Worm (Caenorhabditis elegans) whole organism, L2 larva: ENCODE data around the gene agr-1.

Experiments used
- C34F6.9 ChIP-seq: fragments of 150-350 bp; optimal IDR thresholded peaks from 2 replicates; lab custom pipeline; 2014; ENCODE audit warnings: missing biosample characterization, missing genetic modification characterization
- F13H6.1 ChIP-seq: sonication (generic microtip); optimal IDR thresholded peaks from 2 replicates; lab custom pipeline; 2016; ENCODE audit warnings: missing genetic modification characterization, missing compliant biosample characterization
- ZK546.5 ChIP-seq: sonication (generic microtip); optimal IDR thresholded peaks from 2 replicates; lab custom pipeline; 2017; ENCODE audit warnings: missing biosample characterization, missing genetic modification characterization
- aly-2 ChIP-seq: fragments of 150-350 bp; optimal IDR thresholded peaks from 2 replicates; lab custom pipeline; 2014; ENCODE audit warnings: missing biosample characterization, missing genetic modification characterization
- blmp-1 ChIP-seq: sonication (generic microtip); optimal IDR thresholded peaks from 2 replicates; lab custom pipeline; 2017; ENCODE audit warnings: missing genetic modification characterization, mild to moderate bottlenecking, missing compliant biosample characterization, antibody characterized with exemption, moderate library complexity; ENCODE audit not compliant: insufficient read depth
- ceh-16 ChIP-seq: fragments of 150-350 bp; optimal IDR thresholded peaks from 2 replicates; lab custom pipeline; 2014; ENCODE audit warnings: missing biosample characterization, missing genetic modification characterization
- crh-2 ChIP-seq: sonication (generic microtip); optimal IDR thresholded peaks from 2 replicates; lab custom pipeline; 2017; ENCODE audit warnings: missing biosample characterization, missing genetic modification characterization
- dmd-4 ChIP-seq: sonication (generic microtip); optimal IDR thresholded peaks from 2 replicates; lab custom pipeline; 2017; ENCODE audit warnings: missing biosample characterization, missing genetic modification characterization
- elt-1 ChIP-seq: fragments of 150-350 bp; optimal IDR thresholded peaks from 2 replicates; lab custom pipeline; 2014; ENCODE audit warnings: missing biosample characterization, missing genetic modification characterization
- elt-3 ChIP-seq: sonication (generic microtip); optimal IDR thresholded peaks from 2 replicates; lab custom pipeline; 2017; ENCODE audit warnings: missing biosample characterization, missing genetic modification characterization
- fos-1 ChIP-seq: fragments of 150-350 bp; optimal IDR thresholded peaks from 2 replicates; lab custom pipeline; 2014; ENCODE audit warnings: missing biosample characterization, missing genetic modification characterization
- gmeb-1 ChIP-seq: fragments of 150-350 bp; optimal IDR thresholded peaks from 2 replicates; lab custom pipeline; 2014; ENCODE audit warnings: missing biosample characterization, missing genetic modification characterization
- lin-11 ChIP-seq: fragments of 150-350 bp; sonication (generic microtip); optimal IDR thresholded peaks from 2 replicates; lab custom pipeline; 2014; ENCODE audit warnings: missing biosample characterization, missing genetic modification characterization, inconsistent platforms, mixed read lengths
- lin-13 ChIP-seq: fragments of 150-350 bp; optimal IDR thresholded peaks from 2 replicates; lab custom pipeline; 2014; ENCODE audit warnings: missing biosample characterization, missing genetic modification reagents, missing genetic modification characterization
- lsy-2 ChIP-seq, 2 experiments: fragments of 150-350 bp in 1 of 2; sonication (generic microtip) in 1 of 2; optimal IDR thresholded peaks; 2 replicates each; lab custom pipeline; 2014 to 2017; ENCODE audit warnings: missing biosample characterization in 2 of 2, missing genetic modification characterization in 2 of 2
- mab-5 ChIP-seq: fragments of 150-350 bp; optimal IDR thresholded peaks from 2 replicates; lab custom pipeline; 2014; ENCODE audit warnings: missing biosample characterization, missing genetic modification characterization
- mbf-1 ChIP-seq: sonication (generic microtip); optimal IDR thresholded peaks from 2 replicates; lab custom pipeline; 2017; ENCODE audit warnings: missing biosample characterization, missing genetic modification characterization
- mdl-1 ChIP-seq, 2 experiments: fragments of 150-350 bp in 1 of 2; sonication (generic microtip) in 1 of 2; optimal IDR thresholded peaks; 2 replicates each; lab custom pipeline; 2017; ENCODE audit warnings: missing biosample characterization in 2 of 2, missing genetic modification characterization in 2 of 2
- nhr-10 ChIP-seq: sonication (generic microtip); optimal IDR thresholded peaks from 2 replicates; lab custom pipeline; 2017; ENCODE audit warnings: missing biosample characterization, missing genetic modification characterization
- nhr-11 ChIP-seq: fragments of 150-350 bp; optimal IDR thresholded peaks from 2 replicates; lab custom pipeline; 2014; ENCODE audit warnings: missing biosample characterization, missing genetic modification characterization
- nhr-12 ChIP-seq: fragments of 150-350 bp; optimal IDR thresholded peaks from 2 replicates; lab custom pipeline; 2014; ENCODE audit warnings: missing biosample characterization, missing genetic modification characterization
- nhr-129 ChIP-seq: fragments of 150-350 bp; optimal IDR thresholded peaks from 2 replicates; lab custom pipeline; 2014; ENCODE audit warnings: missing biosample characterization, missing genetic modification characterization
- nhr-21 ChIP-seq: fragments of 150-350 bp; optimal IDR thresholded peaks from 2 replicates; lab custom pipeline; 2014; ENCODE audit warnings: missing biosample characterization, missing genetic modification characterization
- nhr-23 ChIP-seq: fragments of 150-350 bp; optimal IDR thresholded peaks from 2 replicates; lab custom pipeline; 2014; ENCODE audit warnings: missing biosample characterization, missing genetic modification reagents, missing genetic modification characterization
- nhr-237 ChIP-seq: fragments of 150-350 bp; optimal IDR thresholded peaks from 2 replicates; lab custom pipeline; 2014; ENCODE audit warnings: missing biosample characterization, missing genetic modification characterization
- nhr-25 ChIP-seq: fragments of 150-350 bp; sonication (generic microtip); optimal IDR thresholded peaks from 3 replicates; lab custom pipeline; 2014; ENCODE audit warnings: missing biosample characterization, missing genetic modification characterization
- nhr-6 ChIP-seq: fragments of 150-350 bp; optimal IDR thresholded peaks from 2 replicates; lab custom pipeline; 2014; ENCODE audit warnings: missing biosample characterization, missing genetic modification characterization
- nhr-77 ChIP-seq: fragments of 150-350 bp; optimal IDR thresholded peaks from 2 replicates; lab custom pipeline; 2014; ENCODE audit warnings: missing biosample characterization, missing genetic modification characterization
- peb-1 ChIP-seq: fragments of 150-350 bp; optimal IDR thresholded peaks from 2 replicates; lab custom pipeline; 2014; ENCODE audit warnings: missing biosample characterization, missing genetic modification characterization
- skn-1 ChIP-seq: sonication (generic microtip); optimal IDR thresholded peaks from 2 replicates; lab custom pipeline; 2017; ENCODE audit warnings: missing biosample characterization, missing genetic modification characterization
- sma-3 ChIP-seq: sonication (generic microtip); optimal IDR thresholded peaks from 2 replicates; lab custom pipeline; 2016; ENCODE audit warnings: missing genetic modification reagents, missing genetic modification characterization, missing compliant biosample characterization
- sma-9 ChIP-seq, 2 experiments: fragments of 150-350 bp in 1 of 2; sonication (generic microtip) in 1 of 2; optimal IDR thresholded peaks; 2 replicates each; lab custom pipeline; 2014 to 2016; ENCODE audit warnings: missing genetic modification characterization in 2 of 2, mild to moderate bottlenecking in 1 of 2, missing biosample characterization in 1 of 2, missing compliant biosample characterization in 1 of 2, missing genetic modification reagents in 1 of 2, moderate library complexity in 1 of 2
- snpc-4 ChIP-seq: fragments of 150-350 bp; optimal IDR thresholded peaks from 2 replicates; lab custom pipeline; 2014; ENCODE audit warnings: missing biosample characterization, missing genetic modification characterization
- unc-55 ChIP-seq: fragments of 150-350 bp; sonication (generic microtip); optimal IDR thresholded peaks from 3 replicates; lab custom pipeline; 2014; ENCODE audit warnings: missing biosample characterization, missing genetic modification reagents, missing genetic modification characterization
- unc-62 ChIP-seq: fragments of 150-350 bp; optimal IDR thresholded peaks from 2 replicates; lab custom pipeline; 2014; ENCODE audit warnings: missing biosample characterization, missing genetic modification reagents, missing genetic modification characterization
- ztf-1 ChIP-seq: fragments of 200-800 bp; sonication (Bioruptor generic); conservative IDR thresholded peaks from 2 replicates; pipeline ENCODE4 v1.3.6; 2022; ENCODE audit warnings: missing genetic modification characterization, missing compliant biosample characterization
- ztf-11 ChIP-seq: sonication (generic microtip); optimal IDR thresholded peaks from 2 replicates; lab custom pipeline; 2017; ENCODE audit warnings: missing biosample characterization, missing genetic modification characterization
- ztf-4 ChIP-seq: fragments of 150-350 bp; optimal IDR thresholded peaks from 2 replicates; lab custom pipeline; 2014; ENCODE audit warnings: missing biosample characterization, missing genetic modification characterization

The agr-1 gene

DNA sequence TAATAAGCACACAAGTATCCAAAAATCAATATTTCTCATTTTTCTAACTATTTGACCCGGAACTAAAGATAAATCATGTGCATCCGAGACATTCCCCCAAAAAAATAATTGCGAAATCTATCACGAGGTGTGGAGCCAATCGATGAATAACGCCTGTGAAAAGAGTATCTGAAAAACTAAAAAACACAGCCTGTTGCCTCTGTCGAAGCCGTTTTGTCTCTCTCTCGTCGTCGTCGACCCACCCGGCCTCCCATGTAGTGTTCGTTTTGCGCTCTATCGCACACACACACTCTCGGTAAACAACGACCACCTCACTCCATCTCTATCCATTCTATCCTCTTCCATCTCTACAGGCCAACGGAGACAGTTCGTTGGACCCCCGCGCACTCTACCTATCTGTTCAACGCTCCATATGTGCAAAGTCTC is 7.8 kb upstream of the agr-1 start (continued):
- TF ChIP-seq F13H6.1 (peak; percentile 39), nhr-129 (tag; lab: Kevin White, UChicago) (peak; percentile 71), dmd-4 (no peak), C34F6.9 (tag; lab: Kevin White, UChicago) (peak; percentile 96), ztf-1 (GFP tag; lab: Robert Waterston, UW) (no peak), nhr-21 (tag; lab: Kevin White, UChicago) (no peak), lin-11 (tag; lab: Kevin White, UChicago) (peak; percentile 64), unc-62 (GFP tag; lab: Kevin White, UChicago) (no peak), peb-1 (tag; lab: Kevin White, UChicago) (no peak), lsy-2 (tag; optimal IDR thresholded peaks at IDR 0.05; lab: Kevin White, UChicago) (peak; percentile 38 to 65), skn-1 (tag; lab: Kevin White, UChicago) (no peak), nhr-10 (tag; lab: Kevin White, UChicago) (no peak), nhr-12 (no peak), lin-13 (GFP tag; lab: Kevin White, UChicago) (no peak), snpc-4 (tag; lab: Kevin White, UChicago) (no peak), elt-1 (no peak), elt-3 (tag; lab: Kevin White, UChicago) (no peak), nhr-237 (tag; lab: Kevin White, UChicago) (no peak), ZK546.5 (tag; lab: Kevin White, UChicago) (no peak), blmp-1 (tag; lab: Kevin White, UChicago) (peak; percentile 3)

DNA sequence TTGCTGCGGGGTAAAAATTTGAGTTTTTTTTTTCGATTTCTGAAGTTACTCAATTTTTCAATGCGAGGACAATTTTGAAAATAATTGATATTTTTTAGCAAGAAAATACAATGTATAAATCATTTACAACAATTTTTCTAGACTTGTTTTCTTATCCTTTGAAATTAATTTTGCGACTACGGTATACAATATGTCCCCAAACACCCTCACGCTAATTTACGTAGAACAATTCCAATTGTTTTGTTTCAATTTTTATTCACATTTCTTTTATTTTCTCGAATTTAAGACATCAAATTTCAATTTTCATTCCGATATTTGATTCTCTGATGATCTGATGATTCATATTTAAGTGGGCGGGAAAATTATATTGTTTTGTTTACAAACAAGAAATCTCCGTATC is 7.0 kb upstream of the agr-1 start:
- TF ChIP-seq nhr-23 (tag; lab: Kevin White, UChicago) (no peak), F13H6.1 (no peak), elt-3 (tag; lab: Kevin White, UChicago) (no peak)
- TF ChIP-seq, all 48 proteins: peak for 0

DNA sequence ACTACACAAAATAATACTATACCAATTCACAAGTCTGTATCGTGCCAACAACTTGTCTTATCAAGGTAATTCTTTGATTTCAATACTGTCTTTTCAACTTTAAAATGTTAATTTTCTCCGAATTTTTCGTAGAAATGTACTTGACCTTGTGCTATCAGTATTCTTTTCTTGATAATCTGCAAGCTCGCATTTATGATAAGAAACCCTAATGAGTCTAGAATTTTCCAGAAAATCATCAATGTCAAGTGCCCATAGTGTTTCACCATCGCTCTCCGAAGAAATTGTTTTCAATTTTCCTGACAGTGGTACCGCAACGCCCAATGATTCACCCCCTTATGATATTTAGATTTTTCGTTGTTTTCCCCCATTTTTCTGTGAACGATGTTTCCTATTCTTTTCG is 6.3 kb upstream of the agr-1 start:
- TF ChIP-seq aly-2 (tag; lab: Kevin White, UChicago) (no peak), fos-1 (peak; percentile 64)

DNA sequence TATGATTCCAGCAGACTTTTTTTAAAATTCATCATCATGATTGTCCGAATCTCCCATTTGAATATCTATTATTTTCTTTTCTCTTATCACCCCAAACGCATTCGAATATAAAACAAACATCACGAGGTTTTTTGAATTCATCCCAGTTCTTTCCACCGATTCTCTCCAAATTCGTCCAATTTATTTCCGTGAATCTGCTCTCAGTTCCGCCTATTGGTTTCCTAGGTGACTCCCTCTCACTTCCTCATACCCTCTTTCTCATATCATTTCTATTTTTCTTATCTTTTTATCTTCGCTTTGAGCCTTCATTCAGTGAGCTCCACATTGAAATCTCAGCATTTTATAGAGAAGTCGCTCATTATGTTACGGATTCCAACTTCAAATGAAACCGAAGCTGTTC is 4.1 kb upstream of the agr-1 start, which contains the start of gene T13C2.7:
Gene T13C2.7, plus strand, starts transcription at position 301 of the 400 bp plus-strand sequence.
- no peak for TF ChIP-seq nhr-25 (tag; lab: Kevin White, UChicago)
- no peak for TF ChIP-seq gmeb-1 (tag; lab: Kevin White, UChicago)
- TF ChIP-seq ztf-11 (tag; lab: Kevin White, UChicago) = no peak
- no peak for TF ChIP-seq nhr-77 (tag; lab: Kevin White, UChicago)
- no peak for TF ChIP-seq ZK546.5 (tag; lab: Kevin White, UChicago)
- no peak for TF ChIP-seq dmd-4
- TF ChIP-seq sma-3 (GFP tag; lab: Kevin White, UChicago) = no peak
- no peak for TF ChIP-seq mbf-1
- TF ChIP-seq unc-55 = no peak
- no peak for TF ChIP-seq nhr-129 (tag; lab: Kevin White, UChicago)
- TF ChIP-seq mdl-1 (tag; optimal IDR thresholded peaks at IDR 0.05; lab: Kevin White, UChicago) = no peak
- TF ChIP-seq F13H6.1 = no peak
- TF ChIP-seq nhr-23 (tag; lab: Kevin White, UChicago) = no peak
- TF ChIP-seq crh-2 (tag; lab: Kevin White, UChicago) = no peak
- TF ChIP-seq, all 48 proteins: peak for 0

DNA sequence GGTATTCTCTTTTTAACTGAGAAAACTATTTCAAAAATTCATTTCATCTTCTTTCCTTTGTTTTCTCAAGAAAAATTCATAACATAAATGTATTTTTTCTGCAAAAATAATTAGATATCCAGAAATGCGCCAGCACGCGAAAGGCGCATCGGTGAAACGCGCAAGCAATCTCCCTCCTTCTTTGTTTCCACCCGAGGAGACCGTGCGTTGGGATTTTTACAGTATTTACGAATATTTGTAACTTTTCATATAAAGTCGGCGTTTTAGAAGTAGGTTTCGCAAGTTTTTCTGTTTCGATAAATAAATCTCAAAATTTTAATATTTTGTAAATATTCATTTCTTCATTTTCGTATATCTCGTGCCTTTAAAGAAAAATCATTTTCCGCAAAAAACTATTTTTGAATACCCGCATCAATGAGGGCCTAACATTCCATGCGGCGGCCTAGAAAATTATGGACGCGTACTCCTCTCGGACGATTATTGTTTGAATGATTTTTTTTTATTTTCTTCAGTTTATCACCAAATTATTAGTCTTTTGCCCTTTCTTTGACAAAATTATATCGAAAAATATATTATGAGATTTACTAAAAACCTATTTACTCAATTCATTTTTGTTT is 1.6 kb upstream of the agr-1 start, which contains the start of gene ssup-72:
Gene ssup-72, plus strand, starts transcription at position 181 of the 617 bp plus-strand sequence.
- TF ChIP-seq lin-13 (GFP tag; lab: Kevin White, UChicago) (peak; percentile 57), fos-1 (peak; percentile 26), nhr-21 (tag; lab: Kevin White, UChicago) (peak; percentile 56), unc-55 (peak; percentile 73), crh-2 (tag; lab: Kevin White, UChicago) (peak; percentile 58), mab-5 (tag; lab: Kevin White, UChicago) (no peak), nhr-6 (peak; percentile 17), F13H6.1 (peak; percentile 73), snpc-4 (tag; lab: Kevin White, UChicago) (no peak), gmeb-1 (tag; lab: Kevin White, UChicago) (peak; percentile 84), sma-9 (GFP tag; optimal IDR thresholded peaks at IDR 0.05; lab: Kevin White, UChicago) (peak; percentile 75), sma-9 (tag; optimal IDR thresholded peaks at IDR 0.05; lab: Kevin White, UChicago) (no peak), C34F6.9 (tag; lab: Kevin White, UChicago) (peak; percentile 75), ztf-4 (tag; lab: Kevin White, UChicago) (peak; percentile 7), ceh-16 (tag; lab: Kevin White, UChicago) (no peak), lsy-2 (tag; optimal IDR thresholded peaks at IDR 0.05; lab: Kevin White, UChicago) (peak in 1 of 2 experiments; percentile 85), nhr-11 (no peak), nhr-129 (tag; lab: Kevin White, UChicago) (peak; percentile 37), sma-3 (GFP tag; lab: Kevin White, UChicago) (peak; percentile 77), aly-2 (tag; lab: Kevin White, UChicago) (no peak)
- TF ChIP-seq, all 48 proteins: peak for 14
